Worm (Caenorhabditis elegans): Measurements from ENCODE around the gene F09B12.5.

Gene F09B12.5

ce11 chrX:15079406-15079805 lies 5.1 kb upstream of the F09B12.5 start (continued):
- TF ChIP-seq lin-35 (GFP tag; optimal IDR thresholded peaks at IDR 0.05) (peak in 1 of 2 experiments; percentile 45), dsc-1 (tag; optimal IDR thresholded peaks at IDR 0.05) (no peak), efl-1 (optimal IDR thresholded peaks at IDR 0.05) (no peak), efl-1 (GFP tag; optimal IDR thresholded peaks at IDR 0.05 in 1 of 2) (no peak)

ce11 chrX:15081486-15081885 lies 3.0 kb upstream of the F09B12.5 start:
- no peak for TF ChIP-seq jun-1 (tag; optimal IDR thresholded peaks at IDR 0.05)
- peak; percentile 51 for TF ChIP-seq nhr-19 (GFP tag; conservative IDR thresholded peaks at IDR 0.05)
- no peak for TF ChIP-seq unc-62 (GFP tag; optimal IDR thresholded peaks at IDR 0.05)
- peak; percentile 46 for TF ChIP-seq snu-23 (GFP tag; optimal IDR thresholded peaks at IDR 0.05)
- TF ChIP-seq dpl-1 (GFP tag; optimal IDR thresholded peaks at IDR 0.05), result no peak
- TF ChIP-seq elt-3 (tag; optimal IDR thresholded peaks at IDR 0.05), result peak in 2 of 6 experiments; percentile 42 to 86
- peak in 1 of 2 experiments; percentile 48 for TF ChIP-seq mdl-1 (tag; optimal IDR thresholded peaks at IDR 0.05)
- TF ChIP-seq tbx-2 (tag; optimal IDR thresholded peaks at IDR 0.05), result peak; percentile 47
- no peak for TF ChIP-seq aha-1 (tag; optimal IDR thresholded peaks at IDR 0.05)
- no peak for TF ChIP-seq dsc-1 (tag; optimal IDR thresholded peaks at IDR 0.05)
- TF ChIP-seq efl-1 (optimal IDR thresholded peaks at IDR 0.05), result no peak
- no peak for TF ChIP-seq efl-1 (GFP tag; optimal IDR thresholded peaks at IDR 0.05 in 1 of 2)
- TF ChIP-seq lin-35 (GFP tag; optimal IDR thresholded peaks at IDR 0.05), result peak in 1 of 2 experiments; percentile 32
- TF ChIP-seq lsy-2 (tag; optimal IDR thresholded peaks at IDR 0.05), result no peak
- peak; percentile 37 for TF ChIP-seq unc-130 (tag; optimal IDR thresholded peaks at IDR 0.05)
- peak; percentile 79 for TF ChIP-seq blmp-1 (tag; optimal IDR thresholded peaks at IDR 0.05)
- TF ChIP-seq fkh-4 (tag; optimal IDR thresholded peaks at IDR 0.05; ENCODE audit: borderline replicate concordance), result no peak
- TF ChIP-seq nhr-20 (tag; optimal IDR thresholded peaks at IDR 0.05), result peak; percentile 88
- TF ChIP-seq fkh-8 (tag; optimal IDR thresholded peaks at IDR 0.05), result no peak

ce11 chrX:15083795-15084194 lies 700 bp upstream of the F09B12.5 start, which contains the start of gene H40L08.1:
H40L08.1 (minus strand) TSS chrX:15084086.
- no peak for TF ChIP-seq unc-98 (GFP tag; IDR thresholded peaks at IDR 0.05)
- no peak for TF ChIP-seq ceh-8 (GFP tag; optimal IDR thresholded peaks at IDR 0.05)
- TF ChIP-seq swsn-7 (tag; optimal IDR thresholded peaks at IDR 0.05), result peak; percentile 19
- TF ChIP-seq nhr-71 (tag; optimal IDR thresholded peaks at IDR 0.05), result peak; percentile 25
- TF ChIP-seq xbp-1 (tag; optimal IDR thresholded peaks at IDR 0.05), result peak; percentile 78
- no peak for TF ChIP-seq nhr-28 (tag; optimal IDR thresholded peaks at IDR 0.05)
- peak; percentile 22 for TF ChIP-seq rnt-1 (tag; optimal IDR thresholded peaks at IDR 0.05)
- TF ChIP-seq ceh-82 (tag; optimal IDR thresholded peaks at IDR 0.05), result peak in 1 of 3 experiments; percentile 29
- TF ChIP-seq lin-35 (GFP tag; optimal IDR thresholded peaks at IDR 0.05), result peak; percentile 1 to 50
- TF ChIP-seq snu-23 (GFP tag; optimal IDR thresholded peaks at IDR 0.05), result peak; percentile 40
- peak; percentile 8 for TF ChIP-seq mep-1 (tag; optimal IDR thresholded peaks at IDR 0.05)
- TF ChIP-seq nhr-20 (tag; optimal IDR thresholded peaks at IDR 0.05), result peak; percentile 22
- peak; percentile 60 for TF ChIP-seq nhr-85 (tag)
- TF ChIP-seq dpl-1 (GFP tag; optimal IDR thresholded peaks at IDR 0.05), result peak in 1 of 3 experiments; percentile 18
- peak; percentile 30 for TF ChIP-seq nhr-47 (tag; optimal IDR thresholded peaks at IDR 0.05)
- no peak for TF ChIP-seq mef-2 (tag; optimal IDR thresholded peaks at IDR 0.05)
- no peak for TF ChIP-seq lin-39 (tag; optimal IDR thresholded peaks at IDR 0.05)
- peak; percentile 1 for TF ChIP-seq snpc-4 (tag; optimal IDR thresholded peaks at IDR 0.05)
- TF ChIP-seq lsy-2 (tag; optimal IDR thresholded peaks at IDR 0.05), result peak in 1 of 2 experiments; percentile 44
- peak; percentile 2 for TF ChIP-seq tbx-2 (tag; optimal IDR thresholded peaks at IDR 0.05)

- no peak for TF ChIP-seq fkh-8 (tag; optimal IDR thresholded peaks at IDR 0.05)
- no peak for TF ChIP-seq nhr-19 (GFP tag; conservative IDR thresholded peaks at IDR 0.05)
- no peak for TF ChIP-seq skn-1 (tag; optimal IDR thresholded peaks at IDR 0.05)
- no peak for TF ChIP-seq egl-27 (tag; optimal IDR thresholded peaks at IDR 0.05)
- no peak for TF ChIP-seq nhr-28 (tag; optimal IDR thresholded peaks at IDR 0.05)
- no peak for TF ChIP-seq lin-35 (GFP tag; optimal IDR thresholded peaks at IDR 0.05)
- TF ChIP-seq nhr-90 (tag; optimal IDR thresholded peaks at IDR 0.05; ENCODE audit: poor library complexity), result no peak
- TF ChIP-seq lir-3 (tag; optimal IDR thresholded peaks at IDR 0.05; ENCODE audit: poor library complexity), result no peak
- TF ChIP-seq ztf-11 (tag; optimal IDR thresholded peaks at IDR 0.05), result no peak
- TF ChIP-seq elt-2 (tag; optimal IDR thresholded peaks at IDR 0.05), result no peak
- TF ChIP-seq aha-1 (tag; optimal IDR thresholded peaks at IDR 0.05), result no peak
- TF ChIP-seq rnt-1 (tag; optimal IDR thresholded peaks at IDR 0.05), result no peak
- no peak for TF ChIP-seq mep-1 (tag; optimal IDR thresholded peaks at IDR 0.05)
- no peak for TF ChIP-seq lin-13 (GFP tag; optimal IDR thresholded peaks at IDR 0.05)
- no peak for TF ChIP-seq jun-1 (tag; optimal IDR thresholded peaks at IDR 0.05)
Measured at ce11 chrX:15087752-15088151, 3.3 kb downstream of the F09B12.5 start.
